Worm (Caenorhabditis elegans) whole organism, L4/young adult: ENCODE measurements around the gene C54F6.5.

Source experiments
- W03F9.2 ChIP-seq: fragments of 150-350 bp; optimal IDR thresholded peaks from 2 replicates; lab custom pipeline; 2014; ENCODE audit warnings: missing biosample characterization, missing genetic modification characterization
- dao-5 ChIP-seq: sonication (generic microtip); optimal IDR thresholded peaks from 2 replicates; lab custom pipeline; 2016; ENCODE audit warnings: missing genotype, missing genetic modification characterization, moderate library complexity, missing compliant biosample characterization
- him-1 ChIP-seq: sonication (generic microtip); optimal IDR thresholded peaks from 2 replicates; lab custom pipeline; 2016; ENCODE audit warnings: missing genotype, missing genetic modification reagents, missing genetic modification characterization, missing compliant biosample characterization

DNA sequence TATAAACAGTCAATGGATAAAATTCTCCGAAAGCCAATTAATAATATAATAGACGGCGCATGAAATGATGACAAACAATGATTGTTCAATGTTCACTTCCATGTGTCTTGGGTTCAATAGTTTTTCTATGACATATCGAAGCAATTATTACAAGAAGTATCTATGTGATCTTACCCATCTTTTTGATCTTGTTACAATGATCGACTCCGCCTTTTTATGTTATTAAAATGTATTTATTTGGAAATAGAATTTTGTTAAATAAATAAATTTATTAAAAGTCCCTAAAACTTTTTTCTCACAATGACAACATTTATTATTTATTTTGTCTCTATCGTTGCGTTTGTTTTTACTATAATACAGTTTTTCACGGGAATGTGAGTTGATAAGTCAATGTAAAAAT lies 924 bp downstream of the C54F6.5 start, which contains the start of gene swt-2:
- TF ChIP-seq dao-5 (tag; lab: Kevin White, UChicago) (no peak), him-1 (tag; lab: Kevin White, UChicago) (no peak), W03F9.2 (tag; lab: Kevin White, UChicago) (no peak)
